Fruit fly (Drosophila melanogaster) whole organism, pupa: Measurements from ENCODE around the gene CG14966.

Experiments
- CG10348 ChIP-seq: fragments of 200-800 bp; sonication (Bioruptor generic); IDR thresholded peaks from 2 replicates; pipeline ENCODE4 v1.3.6; 2022; ENCODE audit warnings: missing biosample characterization, missing genetic modification characterization
- CG12605 ChIP-seq: fragments of 200-800 bp; sonication (Bioruptor generic); IDR thresholded peaks from 2 replicates; pipeline ENCODE4 v1.3.6; 2022; ENCODE audit warnings: missing biosample characterization, missing genetic modification characterization
- CG13204 ChIP-seq: fragments of 200-800 bp; sonication (Bioruptor generic); optimal IDR thresholded peaks from 2 replicates; lab custom pipeline; 2018; ENCODE audit warnings: missing biosample characterization, mild to moderate bottlenecking, missing genetic modification characterization, moderate library complexity
- CG14655 ChIP-seq: fragments of 200-800 bp; sonication (Bioruptor generic); optimal IDR thresholded peaks from 3 replicates; lab custom pipeline; 2017; ENCODE audit warnings: mild to moderate bottlenecking, missing biosample characterization, missing genetic modification reagents, missing genetic modification characterization
- CG15710 ChIP-seq: fragments of 200-800 bp; sonication (Bioruptor generic); optimal IDR thresholded peaks from 2 replicates; lab custom pipeline; 2018; ENCODE audit warnings: missing biosample characterization, mild to moderate bottlenecking, missing genetic modification characterization, moderate library complexity
- CG17806 ChIP-seq: fragments of 200-800 bp; sonication (Bioruptor generic); optimal IDR thresholded peaks from 2 replicates; lab custom pipeline; 2018; ENCODE audit warnings: missing biosample characterization, mild to moderate bottlenecking, missing genetic modification characterization, moderate library complexity
- CG32121 ChIP-seq: fragments of 200-800 bp; sonication (Bioruptor generic); IDR thresholded peaks from 2 replicates; pipeline ENCODE4 v1.3.6; 2022; ENCODE audit warnings: missing biosample characterization, missing genetic modification characterization
- CG34367 ChIP-seq: fragments of 200-800 bp; sonication (Bioruptor generic); optimal IDR thresholded peaks from 2 replicates; lab custom pipeline; 2018; ENCODE audit warnings: missing biosample characterization, mild to moderate bottlenecking, missing genetic modification characterization
- CG4496 ChIP-seq: fragments of 200-800 bp; sonication (Bioruptor generic); IDR thresholded peaks from 3 replicates; pipeline ENCODE4 v1.3.6; 2022; ENCODE audit warnings: missing biosample characterization, missing genetic modification characterization
- CG8159 ChIP-seq: fragments of 200-800 bp; sonication (Bioruptor generic); optimal IDR thresholded peaks from 3 replicates; lab custom pipeline; 2018; ENCODE audit warnings: missing biosample characterization, mild to moderate bottlenecking, missing genetic modification characterization, moderate library complexity
- CG8301 ChIP-seq: fragments of 200-800 bp; sonication (Bioruptor generic); optimal IDR thresholded peaks from 2 replicates; lab custom pipeline; 2018; ENCODE audit warnings: missing biosample characterization, mild to moderate bottlenecking, missing genetic modification characterization
- CG9948 ChIP-seq: fragments of 200-800 bp; sonication (Bioruptor generic); optimal IDR thresholded peaks from 2 replicates; lab custom pipeline; 2018; ENCODE audit warnings: missing biosample characterization, mild to moderate bottlenecking, missing genetic modification characterization, moderate library complexity
- D1 ChIP-seq: fragments of 200-800 bp; sonication (Bioruptor generic); optimal IDR thresholded peaks from 2 replicates; lab custom pipeline; 2018; ENCODE audit warnings: missing biosample characterization, mild to moderate bottlenecking, missing genetic modification characterization, moderate library complexity
- EcR ChIP-seq: fragments of 200-800 bp; sonication (Bioruptor generic); optimal IDR thresholded peaks from 3 replicates; lab custom pipeline; 2019; ENCODE audit warnings: missing biosample characterization, missing genetic modification characterization, mild to moderate bottlenecking, moderate library complexity, missing genetic modification reagents
- Ets98B ChIP-seq: fragments of 200-800 bp; sonication (Bioruptor generic); IDR thresholded peaks from 2 replicates; pipeline ENCODE4 v1.3.6; 2022; ENCODE audit warnings: missing biosample characterization, missing genetic modification characterization
- Pif1A ChIP-seq: fragments of 200-800 bp; sonication (Bioruptor generic); optimal IDR thresholded peaks from 3 replicates; lab custom pipeline; 2016; ENCODE audit warnings: missing biosample characterization, missing genetic modification characterization
- Pif1B ChIP-seq: fragments of 200-800 bp; sonication (Bioruptor generic); optimal IDR thresholded peaks from 3 replicates; lab custom pipeline; 2016; ENCODE audit warnings: missing biosample characterization, missing genetic modification characterization
- Snoo ChIP-seq: fragments of 200-800 bp; sonication (Bioruptor generic); optimal IDR thresholded peaks from 3 replicates; lab custom pipeline; 2017; ENCODE audit warnings: missing biosample characterization, mild to moderate bottlenecking, missing genetic modification characterization, inconsistent platforms
- fd96Ca ChIP-seq: fragments of 200-800 bp; sonication (Bioruptor generic); IDR thresholded peaks from 3 replicates; pipeline ENCODE4 v1.3.6; 2022; ENCODE audit warnings: missing biosample characterization, missing genetic modification characterization
- gl ChIP-seq: fragments of 200-800 bp; sonication (Bioruptor generic); optimal IDR thresholded peaks from 2 replicates; lab custom pipeline; 2018; ENCODE audit warnings: missing biosample characterization, mild to moderate bottlenecking, missing genetic modification characterization
- rn ChIP-seq: fragments of 200-800 bp; sonication (Bioruptor generic); IDR thresholded peaks from 2 replicates; pipeline ENCODE4 v1.3.6; 2022; ENCODE audit warnings: missing biosample characterization, missing genetic modification characterization

Gene CG14966

dm6 chr3L:3179474-3179873 lies 18.0 kb downstream of the CG14966 start:
- TF ChIP-seq CG10348, result peak; percentile 19; the same call in 1 of the 2 replicates
- TF ChIP-seq Pif1A (GFP tag; lab: Kevin White, UChicago), result no peak
- peak; percentile 95 for TF ChIP-seq CG8159 (tag; lab: Kevin White, UChicago)
- peak; percentile 93 for TF ChIP-seq CG17806
- peak; percentile 91 for TF ChIP-seq CG12605 (GFP tag; lab: Robert Waterston, UW)
- TF ChIP-seq CG8301 (tag; lab: Kevin White, UChicago), result peak; percentile 94
- no peak for TF ChIP-seq D1 (tag; lab: Kevin White, UChicago)
- TF ChIP-seq rn (GFP tag; lab: Robert Waterston, UW), result peak; percentile 78
- TF ChIP-seq fd96Ca, result peak; percentile 92
- TF ChIP-seq CG13204 (GFP tag; lab: Kevin White, UChicago), result peak; percentile 87
- peak; percentile 98 for TF ChIP-seq EcR (GFP tag; lab: Kevin White, UChicago)
- peak; percentile 92 for TF ChIP-seq Ets98B (GFP tag; lab: Robert Waterston, UW)
- TF ChIP-seq gl (tag; lab: Kevin White, UChicago), result peak; percentile 89
- TF ChIP-seq CG32121, result peak; percentile 81
- TF ChIP-seq CG15710 (tag; lab: Kevin White, UChicago), result peak; percentile 93
- peak; percentile 92 for TF ChIP-seq Snoo (tag; lab: Kevin White, UChicago)
- TF ChIP-seq CG34367 (tag; lab: Kevin White, UChicago), result peak; percentile 89
- peak; percentile 95 for TF ChIP-seq CG4496
- no peak for TF ChIP-seq CG14655 (GFP tag; lab: Kevin White, UChicago)
- TF ChIP-seq CG9948 (tag; lab: Kevin White, UChicago), result peak; percentile 93
- TF ChIP-seq Pif1B, result peak; percentile 92

dm6 chr3L:3178530-3179096 lies 18.8 kb downstream of the CG14966 start, which contains the start of the genes MnM and Girdin:
Gene MnM (minus strand): TSS chr3L:3178580.
Gene Girdin (plus strand): TSS chr3L:3178930.
- no peak for TF ChIP-seq Pif1B
- peak; percentile 7 for TF ChIP-seq EcR (GFP tag; lab: Kevin White, UChicago)
- no peak for TF ChIP-seq gl (tag; lab: Kevin White, UChicago)
- TF ChIP-seq fd96Ca, result 0 out of 3 replicates have a peak, but pooled peaks have one; percentile 53
- peak; percentile 35; the same call in 1 of the 2 replicates for TF ChIP-seq CG32121
- peak; percentile 16; the same call in 1 of the 2 replicates for TF ChIP-seq CG10348
- TF ChIP-seq CG14655 (GFP tag; lab: Kevin White, UChicago), result no peak

dm6 chr3L:3177872-3178271 lies 19.6 kb downstream of the CG14966 start:
- TF ChIP-seq Snoo (tag; lab: Kevin White, UChicago), result no peak
- TF ChIP-seq CG12605 (GFP tag; lab: Robert Waterston, UW), result no peak
- TF ChIP-seq Ets98B (GFP tag; lab: Robert Waterston, UW), result no peak
- TF ChIP-seq EcR (GFP tag; lab: Kevin White, UChicago), result no peak
- TF ChIP-seq gl (tag; lab: Kevin White, UChicago), result no peak
- TF ChIP-seq CG13204 (GFP tag; lab: Kevin White, UChicago), result no peak
- TF ChIP-seq CG9948 (tag; lab: Kevin White, UChicago), result no peak
- no peak for TF ChIP-seq D1 (tag; lab: Kevin White, UChicago)
- no peak for TF ChIP-seq CG32121
- no peak for TF ChIP-seq CG14655 (GFP tag; lab: Kevin White, UChicago)
- TF ChIP-seq, all 21 proteins: peak for 0

dm6 chr3L:3172445-3172844 lies 25.0 kb downstream of the CG14966 start, which contains the start of gene CG14963:
Gene CG14963 (minus strand): TSS chr3L:3172545.
- no peak for TF ChIP-seq CG8159 (tag; lab: Kevin White, UChicago)
- no peak for TF ChIP-seq CG10348
- TF ChIP-seq Pif1B, result no peak
- TF ChIP-seq CG17806, result no peak
- TF ChIP-seq CG9948 (tag; lab: Kevin White, UChicago), result no peak
- TF ChIP-seq CG14655 (GFP tag; lab: Kevin White, UChicago), result no peak
- TF ChIP-seq rn (GFP tag; lab: Robert Waterston, UW), result no peak
- TF ChIP-seq Snoo (tag; lab: Kevin White, UChicago), result no peak
- TF ChIP-seq EcR (GFP tag; lab: Kevin White, UChicago), result no peak
- TF ChIP-seq Ets98B (GFP tag; lab: Robert Waterston, UW), result no peak
- TF ChIP-seq CG4496, result no peak
- TF ChIP-seq Pif1A (GFP tag; lab: Kevin White, UChicago), result no peak
- TF ChIP-seq D1 (tag; lab: Kevin White, UChicago), result no peak

- TF ChIP-seq CG8159 (tag; lab: Kevin White, UChicago) (no peak), CG4496 (no peak), D1 (tag; lab: Kevin White, UChicago) (no peak), Pif1B (no peak), CG34367 (tag; lab: Kevin White, UChicago) (no peak), CG32121 (no peak), CG12605 (GFP tag; lab: Robert Waterston, UW) (no peak), CG8301 (tag; lab: Kevin White, UChicago) (no peak), CG9948 (tag; lab: Kevin White, UChicago) (no peak), gl (tag; lab: Kevin White, UChicago) (no peak), rn (GFP tag; lab: Robert Waterston, UW) (no peak), fd96Ca (no peak), EcR (GFP tag; lab: Kevin White, UChicago) (no peak), CG14655 (GFP tag; lab: Kevin White, UChicago) (no peak), CG13204 (GFP tag; lab: Kevin White, UChicago) (no peak), CG17806 (no peak), Pif1A (GFP tag; lab: Kevin White, UChicago) (no peak), CG10348 (no peak), CG15710 (tag; lab: Kevin White, UChicago) (no peak), Ets98B (GFP tag; lab: Robert Waterston, UW) (no peak)
Observed at dm6 chr3L:3169107-3169506, 28.3 kb downstream of the CG14966 start, which contains the start of the genes CG32278 and CG32281. Gene CG32278 (plus strand): TSS chr3L:3169286. Gene CG32281 (plus strand): TSS chr3L:3169375.
